Worm (Caenorhabditis elegans): ENCODE data around the gene srg-67.

ce11 chrV:5477719-5478118 is 14.9 kb upstream of the srg-67 start:
- TF ChIP-seq sea-1 (GFP tag; conservative IDR thresholded peaks at IDR 0.05): no peak
- no peak for TF ChIP-seq flt-1 (GFP tag; IDR thresholded peaks at IDR 0.05)
- TF ChIP-seq hmbx-1 (tag; optimal IDR thresholded peaks at IDR 0.05): no peak
- no peak for TF ChIP-seq tbx-37 (GFP tag; conservative IDR thresholded peaks at IDR 0.05)
- no peak for TF ChIP-seq pes-1 (GFP tag; IDR thresholded peaks at IDR 0.05)

Data from whole organism, early embryonic.